Worm (Caenorhabditis elegans) whole organism, L2 larva: Measurements from ENCODE around the gene egl-27.

ENCODE experiments used
- nhr-21 ChIP-seq: fragments of 150-350 bp; optimal IDR thresholded peaks from 2 replicates; lab custom pipeline; 2014; ENCODE audit warnings: missing biosample characterization, missing genetic modification characterization
- nhr-25 ChIP-seq: fragments of 150-350 bp; sonication (generic microtip); optimal IDR thresholded peaks from 3 replicates; lab custom pipeline; 2014; ENCODE audit warnings: missing biosample characterization, missing genetic modification characterization
- zag-1 ChIP-seq: fragments of 150-350 bp; optimal IDR thresholded peaks from 2 replicates; lab custom pipeline; 2014; ENCODE audit warnings: missing biosample characterization, missing genetic modification characterization

DNA sequence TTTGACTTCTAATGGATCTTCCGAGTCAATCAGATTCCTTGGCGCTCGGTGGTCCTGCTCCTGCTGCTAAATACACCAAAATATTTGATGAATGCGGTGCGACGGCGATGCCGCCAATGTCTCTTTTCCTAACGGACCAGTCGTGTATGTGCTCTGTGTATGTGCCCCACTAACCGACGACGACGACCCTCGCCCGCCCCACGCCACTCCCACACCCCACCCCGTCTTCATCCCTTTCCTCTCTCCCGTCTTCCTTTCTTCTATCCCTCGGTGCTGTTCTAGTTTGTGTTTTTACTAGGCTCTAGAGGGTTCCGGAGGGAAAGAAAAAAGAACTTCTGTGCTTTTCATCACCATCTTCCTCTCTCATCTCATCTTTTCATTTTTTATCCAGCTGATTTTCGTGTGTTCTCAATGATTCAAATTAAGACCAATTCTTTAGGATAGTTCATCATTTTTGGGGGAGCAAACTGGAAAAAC is at the start of gene egl-27:
- TF ChIP-seq zag-1 (tag; lab: Kevin White, UChicago) (no peak), nhr-25 (tag; lab: Kevin White, UChicago) (no peak), nhr-21 (tag; lab: Kevin White, UChicago) (no peak)
